Worm (Caenorhabditis elegans) whole organism, mixed stage, embryonic: Measurements from ENCODE around the gene cal-7.
A peak's percentile ranks its signal among the peaks of the same experiment; 100 is the strongest.

ENCODE experiments used
- M03D4.4 ChIP-seq: sonication (generic microtip); optimal IDR thresholded peaks from 2 replicates; lab custom pipeline; 2017; ENCODE audit warnings: mild to moderate bottlenecking, missing genetic modification characterization, missing compliant biosample characterization
- bed-3 ChIP-seq: fragments of 200-800 bp; sonication (Bioruptor generic); optimal IDR thresholded peaks from 3 replicates; lab custom pipeline; 2018; ENCODE audit warnings: mild to moderate bottlenecking, missing genetic modification characterization, moderate library complexity, missing compliant biosample characterization
- blmp-1 ChIP-seq: fragments of 150-350 bp; optimal IDR thresholded peaks from 2 replicates; lab custom pipeline; 2014; ENCODE audit warnings: missing biosample characterization, missing genetic modification characterization
- ceh-39 ChIP-seq: fragments of 150-350 bp; optimal IDR thresholded peaks from 2 replicates; lab custom pipeline; 2014; ENCODE audit warnings: missing biosample characterization, missing genetic modification characterization
- ceh-43 ChIP-seq: fragments of 200-800 bp; sonication (Bioruptor generic); optimal IDR thresholded peaks from 2 replicates; lab custom pipeline; 2018; ENCODE audit warnings: mild to moderate bottlenecking, missing genetic modification characterization, moderate library complexity, missing compliant biosample characterization
- ces-1 ChIP-seq: fragments of 150-350 bp; optimal IDR thresholded peaks from 2 replicates; lab custom pipeline; 2014; ENCODE audit warnings: missing biosample characterization, missing genetic modification reagents, missing genetic modification characterization
- cnd-1 ChIP-seq: fragments of 200-800 bp; sonication (Bioruptor generic); optimal IDR thresholded peaks from 2 replicates; lab custom pipeline; 2018; ENCODE audit warnings: mild to moderate bottlenecking, missing genetic modification characterization, missing compliant biosample characterization
- drap-1 ChIP-seq: fragments of 200-800 bp; sonication (Bioruptor generic); optimal IDR thresholded peaks from 3 replicates; lab custom pipeline; 2018; ENCODE audit warnings: mild to moderate bottlenecking, missing genetic modification characterization, missing compliant biosample characterization
- elt-1 ChIP-seq: sonication (generic microtip); optimal IDR thresholded peaks from 2 replicates; lab custom pipeline; 2017; ENCODE audit warnings: missing genetic modification characterization, mild to moderate bottlenecking, missing compliant biosample characterization, antibody characterized with exemption, moderate library complexity, borderline replicate concordance; ENCODE audit not compliant: insufficient read depth
- elt-3 ChIP-seq: fragments of 150-350 bp; optimal IDR thresholded peaks from 2 replicates; lab custom pipeline; 2014; ENCODE audit warnings: missing biosample characterization, missing genetic modification characterization
- flh-1 ChIP-seq: fragments of 200-800 bp; sonication (Bioruptor generic); optimal IDR thresholded peaks from 2 replicates; lab custom pipeline; 2018; ENCODE audit warnings: mild to moderate bottlenecking, missing genetic modification characterization, moderate library complexity, missing compliant biosample characterization
- ham-2 ChIP-seq: fragments of 200-800 bp; sonication (Bioruptor generic); optimal IDR thresholded peaks from 2 replicates; lab custom pipeline; 2018; ENCODE audit warnings: mild to moderate bottlenecking, missing genetic modification characterization, missing compliant biosample characterization
- hlh-1 ChIP-seq: fragments of 150-350 bp; optimal IDR thresholded peaks from 2 replicates; lab custom pipeline; 2014; ENCODE audit warnings: missing biosample characterization, missing genetic modification reagents, missing genetic modification characterization
- lin-13 ChIP-seq: fragments of 150-350 bp; optimal IDR thresholded peaks from 2 replicates; lab custom pipeline; 2014; ENCODE audit warnings: missing biosample characterization, missing genetic modification characterization
- lin-32 ChIP-seq: fragments of 200-800 bp; sonication (Bioruptor generic); optimal IDR thresholded peaks from 2 replicates; lab custom pipeline; 2018; ENCODE audit warnings: mild to moderate bottlenecking, missing genetic modification characterization, missing compliant biosample characterization
- lsy-2 ChIP-seq: fragments of 150-350 bp; optimal IDR thresholded peaks from 2 replicates; lab custom pipeline; 2014; ENCODE audit warnings: missing biosample characterization, missing genetic modification characterization
- mab-5 ChIP-seq: fragments of 150-350 bp; optimal IDR thresholded peaks from 2 replicates; lab custom pipeline; 2014; ENCODE audit warnings: missing biosample characterization, missing genetic modification characterization
- mep-1 ChIP-seq: fragments of 150-350 bp; optimal IDR thresholded peaks from 2 replicates; lab custom pipeline; 2017; ENCODE audit warnings: missing biosample characterization, missing genetic modification reagents, missing genetic modification characterization, inconsistent platforms
- mls-2 ChIP-seq: sonication (generic microtip); optimal IDR thresholded peaks from 2 replicates; lab custom pipeline; 2016; ENCODE audit warnings: mild to moderate bottlenecking, missing genetic modification characterization, moderate library complexity, missing compliant biosample characterization
- nhr-12 ChIP-seq: fragments of 150-350 bp; optimal IDR thresholded peaks from 2 replicates; lab custom pipeline; 2014; ENCODE audit warnings: missing biosample characterization, missing genetic modification characterization
- nhr-2 ChIP-seq: fragments of 150-350 bp; optimal IDR thresholded peaks from 2 replicates; lab custom pipeline; 2014; ENCODE audit warnings: missing biosample characterization, missing genetic modification characterization
- nhr-237 ChIP-seq: fragments of 150-350 bp; optimal IDR thresholded peaks from 2 replicates; lab custom pipeline; 2014; ENCODE audit warnings: missing biosample characterization, missing genetic modification characterization
- nhr-28 ChIP-seq: fragments of 150-350 bp; optimal IDR thresholded peaks from 2 replicates; lab custom pipeline; 2014; ENCODE audit warnings: missing biosample characterization, missing genetic modification characterization
- pha-4 ChIP-seq: fragments of 150-350 bp; optimal IDR thresholded peaks from 2 replicates; lab custom pipeline; 2018; ENCODE audit warnings: missing biosample characterization, missing genetic modification reagents, missing genetic modification characterization
- sptf-1 ChIP-seq: sonication (generic microtip); optimal IDR thresholded peaks from 2 replicates; lab custom pipeline; 2017; ENCODE audit warnings: mild to moderate bottlenecking, missing genetic modification characterization, moderate library complexity, missing compliant biosample characterization
- unc-120 ChIP-seq: sonication (generic microtip); optimal IDR thresholded peaks from 2 replicates; lab custom pipeline; 2017; ENCODE audit warnings: missing genetic modification characterization, missing compliant biosample characterization; ENCODE audit not compliant: poor library complexity, severe bottlenecking
- unc-39 ChIP-seq: fragments of 150-350 bp; optimal IDR thresholded peaks from 2 replicates; lab custom pipeline; 2014; ENCODE audit warnings: missing biosample characterization, missing genetic modification characterization
- unc-62 ChIP-seq: fragments of 150-350 bp; optimal IDR thresholded peaks from 2 replicates; lab custom pipeline; 2014; ENCODE audit warnings: missing biosample characterization, missing genetic modification reagents, missing genetic modification characterization
- zip-8 ChIP-seq: fragments of 150-350 bp; optimal IDR thresholded peaks from 2 replicates; lab custom pipeline; 2014; ENCODE audit warnings: missing biosample characterization, missing genetic modification characterization
- ztf-11 ChIP-seq: fragments of 150-350 bp; optimal IDR thresholded peaks from 2 replicates; lab custom pipeline; 2014; ENCODE audit warnings: missing biosample characterization, missing genetic modification characterization

cal-7 gene

ce11 chrV:9733920-9734454 is at the start of gene cal-7:
Gene cal-7 (plus strand): TSS chrV:9734103.
- TF ChIP-seq nhr-12 (no peak), ztf-11 (tag; lab: Kevin White, UChicago) (no peak), elt-3 (tag; lab: Kevin White, UChicago) (no peak), nhr-28 (no peak), hlh-1 (tag; lab: Kevin White, UChicago) (no peak), flh-1 (GFP tag; lab: Kevin White, UChicago) (no peak), ham-2 (GFP tag; lab: Kevin White, UChicago) (no peak), unc-39 (no peak), ceh-39 (tag; lab: Kevin White, UChicago) (no peak), lin-13 (tag; lab: Kevin White, UChicago) (no peak), lin-32 (GFP tag; lab: Kevin White, UChicago) (no peak), ces-1 (GFP tag; lab: Kevin White, UChicago) (no peak), unc-120 (no peak), blmp-1 (tag; lab: Kevin White, UChicago) (no peak)

ce11 chrV:9685559-9685958 is 48.3 kb upstream of the cal-7 start, which contains the start of gene ZK287.4:
Gene ZK287.4 (minus strand): TSS chrV:9685659.
- TF ChIP-seq bed-3 (GFP tag; lab: Kevin White, UChicago): no peak
- no peak for TF ChIP-seq ceh-39 (tag; lab: Kevin White, UChicago)
- no peak for TF ChIP-seq nhr-237 (tag; lab: Kevin White, UChicago)
- TF ChIP-seq unc-39: no peak
- no peak for TF ChIP-seq M03D4.4 (tag; lab: Kevin White, UChicago)
- TF ChIP-seq sptf-1 (tag; lab: Kevin White, UChicago): no peak
- TF ChIP-seq ceh-43: no peak
- no peak for TF ChIP-seq mls-2 (tag; lab: Kevin White, UChicago)
- TF ChIP-seq ces-1 (GFP tag; lab: Kevin White, UChicago): no peak
- no peak for TF ChIP-seq zip-8
- TF ChIP-seq pha-4 (tag; lab: Kevin White, UChicago): no peak
- no peak for TF ChIP-seq elt-1 (tag; lab: Kevin White, UChicago)

ce11 chrV:9689364-9689763 is 44.5 kb upstream of the cal-7 start:
- no peak for TF ChIP-seq drap-1 (GFP tag; lab: Kevin White, UChicago)
- no peak for TF ChIP-seq cnd-1 (tag; lab: Kevin White, UChicago)

- no peak for TF ChIP-seq elt-3 (tag; lab: Kevin White, UChicago)
- no peak for TF ChIP-seq nhr-28
- TF ChIP-seq unc-62: no peak
- TF ChIP-seq ceh-43: no peak
- no peak for TF ChIP-seq nhr-12
- no peak for TF ChIP-seq ces-1 (GFP tag; lab: Kevin White, UChicago)
- no peak for TF ChIP-seq elt-1 (tag; lab: Kevin White, UChicago)
- no peak for TF ChIP-seq lin-32 (GFP tag; lab: Kevin White, UChicago)
- TF ChIP-seq unc-39: no peak
- TF ChIP-seq, all 35 proteins: peak for 0
Measured at ce11 chrV:9690099-9690572, 43.8 kb upstream of the cal-7 start, which contains the start of gene rbx-1. Gene rbx-1 (minus strand): TSS chrV:9690522.

- TF ChIP-seq ceh-39 (tag; lab: Kevin White, UChicago) (no peak), lsy-2 (peak; percentile 90), sptf-1 (tag; lab: Kevin White, UChicago) (no peak), elt-3 (tag; lab: Kevin White, UChicago) (no peak), nhr-2 (no peak), ztf-11 (tag; lab: Kevin White, UChicago) (no peak), mab-5 (tag; lab: Kevin White, UChicago) (no peak), blmp-1 (tag; lab: Kevin White, UChicago) (peak; percentile 85), mep-1 (tag; lab: Kevin White, UChicago) (peak; percentile 37)
Measured at ce11 chrV:9690728-9691127, 43.2 kb upstream of the cal-7 start.
